1 fruit fly cellular context compared by ENCODE assay signal in genomic region chrX:19354628-19355101, dm6.
TF ChIP-seq lines count a peak whose summit lies in the region.

No protein-coding gene starts in this region.

TF ChIP-seq in whole organism, embryonic, 481 proteins besides CTCF, POLR2A, EP300 and RAD21 (continued from another document):
- TF ChIP-seq CG9215 (GFP tag; IDR thresholded peaks at IDR 0.05; lab: Robert Waterston, UW) (no peak), CG1233 (GFP tag; optimal IDR thresholded peaks at IDR 0.05; lab: Kevin White, UChicago) (peak; percentile 10), CG4854 (GFP tag; optimal IDR thresholded peaks at IDR 0.05; lab: Kevin White, UChicago) (no peak), psq (GFP tag; optimal IDR thresholded peaks at IDR 0.05; lab: Kevin White, UChicago) (peak; percentile 23), ERR (GFP tag; optimal IDR thresholded peaks at IDR 0.05; lab: Kevin White, UChicago) (no peak), CG10462 (GFP tag; optimal IDR thresholded peaks at IDR 0.05; lab: Kevin White, UChicago) (no peak), Atf-2 (GFP tag; optimal IDR thresholded peaks at IDR 0.05; lab: Kevin White, UChicago) (no peak), CG17359 (tag; optimal IDR thresholded peaks at IDR 0.05; lab: Kevin White, UChicago) (peak; percentile 25), CG7745 (tag; optimal IDR thresholded peaks at IDR 0.05; lab: Kevin White, UChicago) (no peak), Hmx (GFP tag; optimal IDR thresholded peaks at IDR 0.05; lab: Kevin White, UChicago) (no peak), CG14441 (GFP tag; IDR thresholded peaks at IDR 0.05; lab: Robert Waterston, UW) (no peak), shn (GFP tag; optimal IDR thresholded peaks at IDR 0.05; lab: Kevin White, UChicago) (no peak), Sox100B (GFP tag; optimal IDR thresholded peaks at IDR 0.05; lab: Kevin White, UChicago) (peak; percentile 52), Aef1 (GFP tag; IDR thresholded peaks at IDR 0.05; lab: Robert Waterston, UW) (no peak), Eip74EF (GFP tag; optimal IDR thresholded peaks at IDR 0.05; lab: Kevin White, UChicago) (no peak)
TF ChIP-seq in whole organism, embryonic: peak in this region for 178.
